Worm (Caenorhabditis elegans) whole organism, L3 larva: ENCODE measurements around the gene clc-28.
A peak's percentile ranks its signal among the peaks of the same experiment; 100 is the strongest.
"Not testable (repeated sequence)": the region's sequence is repeated elsewhere in the genome, so short reads cannot be mapped to it uniquely, and the experiment has no call there.

Source experiments
- R02D3.7 ChIP-seq: fragments of 150-350 bp; optimal IDR thresholded peaks from 2 replicates; lab custom pipeline; 2014; ENCODE audit warnings: missing biosample characterization, missing genetic modification characterization
- aly-2 ChIP-seq: fragments of 150-350 bp; optimal IDR thresholded peaks from 2 replicates; lab custom pipeline; 2014; ENCODE audit warnings: missing biosample characterization, missing genetic modification characterization
- ama-1 ChIP-seq: fragments of 150-350 bp; optimal IDR thresholded peaks from 2 replicates; lab custom pipeline; 2018
- ceh-16 ChIP-seq: sonication (generic microtip); optimal IDR thresholded peaks from 2 replicates; lab custom pipeline; 2017; ENCODE audit warnings: missing biosample characterization, missing genetic modification characterization
- ceh-28 ChIP-seq: fragments of 150-350 bp; optimal IDR thresholded peaks from 2 replicates; lab custom pipeline; 2014; ENCODE audit warnings: missing biosample characterization, missing genetic modification reagents, missing genetic modification characterization
- ceh-82 ChIP-seq: fragments of 150-350 bp; optimal IDR thresholded peaks from 2 replicates; lab custom pipeline; 2014; ENCODE audit warnings: missing biosample characterization, missing genetic modification characterization
- ceh-9 ChIP-seq: sonication (generic microtip); optimal IDR thresholded peaks from 2 replicates; lab custom pipeline; 2018; ENCODE audit warnings: missing biosample characterization, missing genetic modification characterization
- daf-12 ChIP-seq: fragments of 150-350 bp; optimal IDR thresholded peaks from 2 replicates; lab custom pipeline; 2014; ENCODE audit warnings: missing biosample characterization, missing genetic modification reagents, missing genetic modification characterization
- elt-2 ChIP-seq: sonication (generic microtip); optimal IDR thresholded peaks from 2 replicates; lab custom pipeline; 2016; ENCODE audit warnings: missing genetic modification reagents, mild to moderate bottlenecking, missing genetic modification characterization, missing compliant biosample characterization
- elt-3 ChIP-seq, 3 experiments: fragments of 150-350 bp in 1 of 3; sonication (generic microtip) in 2 of 3; optimal IDR thresholded peaks; 2 replicates in 2 of 3; 4 replicates in 1 of 3; lab custom pipeline; 2014 to 2017; ENCODE audit warnings: missing biosample characterization in 3 of 3, missing genetic modification characterization in 3 of 3
- eor-1 ChIP-seq, 2 experiments: fragments of 150-350 bp; optimal IDR thresholded peaks; 2 replicates each; lab custom pipeline; 2014 to 2018; ENCODE audit warnings: missing biosample characterization in 2 of 2, missing genetic modification characterization in 2 of 2
- fkh-2 ChIP-seq: fragments of 150-350 bp; optimal IDR thresholded peaks from 2 replicates; lab custom pipeline; 2014; ENCODE audit warnings: missing biosample characterization, missing genetic modification reagents, missing genetic modification characterization
- lin-15B ChIP-seq: fragments of 150-350 bp; optimal IDR thresholded peaks from 2 replicates; lab custom pipeline; 2014; ENCODE audit warnings: missing biosample characterization, missing genetic modification characterization
- lsy-12 ChIP-seq: sonication (generic microtip); optimal IDR thresholded peaks from 2 replicates; lab custom pipeline; 2016; ENCODE audit warnings: mild to moderate bottlenecking, missing genetic modification characterization, missing compliant biosample characterization
- mdl-1 ChIP-seq: fragments of 150-350 bp; optimal IDR thresholded peaks from 2 replicates; lab custom pipeline; 2014; ENCODE audit warnings: missing biosample characterization, missing genetic modification characterization
- mml-1 ChIP-seq: fragments of 150-350 bp; sonication (generic microtip); optimal IDR thresholded peaks from 3 replicates; lab custom pipeline; 2014; ENCODE audit warnings: missing biosample characterization, missing genetic modification characterization
- nfya-1 ChIP-seq: sonication (generic microtip); optimal IDR thresholded peaks from 2 replicates; lab custom pipeline; 2017; ENCODE audit warnings: missing genetic modification characterization, mild to moderate bottlenecking, missing compliant biosample characterization, antibody characterized with exemption, moderate library complexity; ENCODE audit not compliant: insufficient read depth
- nhr-11 ChIP-seq: fragments of 150-350 bp; optimal IDR thresholded peaks from 2 replicates; lab custom pipeline; 2014; ENCODE audit warnings: missing biosample characterization, missing genetic modification characterization
- nhr-23 ChIP-seq: fragments of 150-350 bp; optimal IDR thresholded peaks from 2 replicates; lab custom pipeline; 2014; ENCODE audit warnings: missing biosample characterization, missing genetic modification reagents, missing genetic modification characterization
- nhr-237 ChIP-seq: fragments of 150-350 bp; optimal IDR thresholded peaks from 2 replicates; lab custom pipeline; 2014; ENCODE audit warnings: missing biosample characterization, missing genetic modification characterization
- nhr-25 ChIP-seq: sonication (generic microtip); optimal IDR thresholded peaks from 2 replicates; lab custom pipeline; 2017; ENCODE audit warnings: missing biosample characterization, missing genetic modification characterization
- nhr-28 ChIP-seq: fragments of 150-350 bp; optimal IDR thresholded peaks from 2 replicates; lab custom pipeline; 2014; ENCODE audit warnings: missing biosample characterization, missing genetic modification characterization
- nhr-43 ChIP-seq: sonication (generic microtip); optimal IDR thresholded peaks from 2 replicates; lab custom pipeline; 2016; ENCODE audit warnings: mild to moderate bottlenecking, missing genetic modification characterization, missing compliant biosample characterization; ENCODE audit not compliant: poor library complexity, severe bottlenecking
- nhr-76 ChIP-seq: fragments of 150-350 bp; sonication (generic microtip); optimal IDR thresholded peaks from 5 replicates; lab custom pipeline; 2014; ENCODE audit warnings: missing biosample characterization, missing genetic modification characterization
- nhr-77 ChIP-seq: fragments of 150-350 bp; optimal IDR thresholded peaks from 2 replicates; lab custom pipeline; 2014; ENCODE audit warnings: missing biosample characterization, missing genetic modification characterization
- pha-4 ChIP-seq: fragments of 150-350 bp; optimal IDR thresholded peaks from 2 replicates; lab custom pipeline; 2014; ENCODE audit warnings: missing biosample characterization, missing genetic modification reagents, missing genetic modification characterization
- pqm-1 ChIP-seq: fragments of 150-350 bp; optimal IDR thresholded peaks from 2 replicates; lab custom pipeline; 2017; ENCODE audit warnings: missing biosample characterization, missing genetic modification characterization, inconsistent platforms
- snpc-4 ChIP-seq: fragments of 150-350 bp; optimal IDR thresholded peaks from 2 replicates; lab custom pipeline; 2014; ENCODE audit warnings: missing biosample characterization, missing genetic modification characterization
- tbx-2 ChIP-seq: sonication (generic microtip); optimal IDR thresholded peaks from 2 replicates; lab custom pipeline; 2016; ENCODE audit warnings: mild to moderate bottlenecking, missing genetic modification characterization, missing compliant biosample characterization
- unc-39 ChIP-seq: sonication (generic microtip); optimal IDR thresholded peaks from 4 replicates; lab custom pipeline; 2017; ENCODE audit warnings: missing biosample characterization, missing genetic modification characterization
- unc-62 ChIP-seq: fragments of 150-350 bp; sonication (generic microtip); optimal IDR thresholded peaks from 4 replicates; lab custom pipeline; 2014; ENCODE audit warnings: missing biosample characterization, missing genetic modification reagents, missing genetic modification characterization
- zag-1 ChIP-seq: fragments of 150-350 bp; optimal IDR thresholded peaks from 2 replicates; lab custom pipeline; 2014; ENCODE audit warnings: missing biosample characterization, missing genetic modification characterization
- ztf-11 ChIP-seq: fragments of 150-350 bp; optimal IDR thresholded peaks from 2 replicates; lab custom pipeline; 2014; ENCODE audit warnings: missing biosample characterization, missing genetic modification characterization
- ztf-4 ChIP-seq: fragments of 150-350 bp; optimal IDR thresholded peaks from 2 replicates; lab custom pipeline; 2014; ENCODE audit warnings: missing biosample characterization, missing genetic modification characterization

Gene clc-28

DNA sequence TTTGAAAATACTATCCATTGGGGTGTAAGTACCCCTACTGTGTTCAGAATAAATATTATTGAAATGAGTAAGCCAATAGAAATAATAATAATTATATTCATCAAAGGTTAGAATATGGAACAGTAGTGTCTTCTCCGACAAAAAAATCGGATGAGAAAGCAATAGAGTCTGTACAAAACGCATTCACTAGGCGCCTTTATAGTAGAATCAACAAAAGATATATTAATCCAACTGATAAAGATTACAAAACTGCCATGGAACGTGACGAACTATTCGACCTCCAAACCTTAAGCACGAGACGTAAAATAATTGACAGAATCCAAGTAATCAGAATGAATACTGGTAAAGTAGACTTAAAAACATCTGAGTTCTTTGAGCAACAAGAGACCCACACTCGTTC lies 8.6 kb upstream of the clc-28 start, which contains the start of gene clc-29:
TSS of gene clc-29 (minus strand) at position 101 of the 400 bp plus-strand sequence.
- not testable (repeated sequence) for TF ChIP-seq ceh-82 (tag; lab: Kevin White, UChicago); ama-1 (lab: Kevin White, UChicago); lsy-12 (tag; lab: Kevin White, UChicago)
- TF ChIP-seq, all 47 proteins: peak for 0; not testable (repeated sequence) for 47

DNA sequence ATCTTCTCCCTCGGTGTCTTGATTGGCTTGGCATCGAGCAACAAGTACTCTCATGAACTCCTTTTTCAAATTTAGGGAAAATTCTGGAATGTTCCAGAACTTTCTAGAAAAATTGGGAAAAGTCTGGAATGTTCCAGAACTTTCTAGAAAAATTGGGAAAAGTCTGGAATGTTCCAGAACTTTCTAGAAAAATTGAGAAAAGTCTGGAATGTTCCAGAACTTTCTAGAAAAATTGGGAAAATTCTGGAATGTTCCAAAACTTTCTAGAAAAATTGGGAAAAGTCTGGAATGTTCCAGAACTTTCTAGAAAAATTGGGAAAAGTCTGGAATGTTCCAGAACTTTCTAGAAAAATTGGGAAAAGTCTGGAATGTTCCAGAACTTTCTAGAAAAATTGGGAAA lies 5.0 kb upstream of the clc-28 start, which contains the start of gene ZC262.7:
TSS of gene ZC262.7 (minus strand) at position 54 of the 400 bp plus-strand sequence.
- TF ChIP-seq nhr-28 (tag; lab: Kevin White, UChicago); nhr-77 (tag; lab: Kevin White, UChicago); lin-15B: not testable (repeated sequence)

DNA sequence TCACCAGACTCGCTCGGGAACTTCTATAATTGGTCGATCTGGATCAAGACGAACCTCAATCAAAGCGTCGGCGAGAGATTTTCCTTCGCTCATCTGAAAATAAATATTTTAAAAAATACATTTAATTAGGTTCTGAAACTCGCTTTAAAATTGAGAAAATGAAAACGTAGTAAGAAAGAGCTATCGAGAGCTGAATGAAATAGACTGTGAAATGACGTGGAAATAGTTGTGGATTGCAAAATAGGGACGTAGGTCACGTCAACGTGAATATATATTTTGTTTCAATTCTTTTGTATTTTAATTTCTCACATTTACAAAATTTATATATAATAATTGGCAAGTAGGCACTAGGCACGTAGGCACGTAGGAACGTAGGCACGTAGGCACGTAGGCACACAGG lies 4.8 kb downstream of the clc-28 start, which contains the start of gene ZC262.4:
TSS of gene ZC262.4 (minus strand) at position 101 of the 400 bp plus-strand sequence.
- TF ChIP-seq R02D3.7 (tag; lab: Kevin White, UChicago) (no peak), nhr-25 (no peak), lin-15B (no peak), nhr-28 (tag; lab: Kevin White, UChicago) (no peak), fkh-2 (tag; lab: Kevin White, UChicago) (no peak), nfya-1 (tag; lab: Kevin White, UChicago) (no peak), pqm-1 (tag; lab: Kevin White, UChicago) (no peak), nhr-77 (tag; lab: Kevin White, UChicago) (no peak), tbx-2 (tag; lab: Kevin White, UChicago) (no peak), unc-39 (tag; lab: Kevin White, UChicago) (no peak), ceh-28 (tag; lab: Kevin White, UChicago) (no peak), elt-3 (tag; optimal IDR thresholded peaks at IDR 0.05; lab: Kevin White, UChicago) (no peak)
- TF ChIP-seq, all 47 proteins: peak for 0

DNA sequence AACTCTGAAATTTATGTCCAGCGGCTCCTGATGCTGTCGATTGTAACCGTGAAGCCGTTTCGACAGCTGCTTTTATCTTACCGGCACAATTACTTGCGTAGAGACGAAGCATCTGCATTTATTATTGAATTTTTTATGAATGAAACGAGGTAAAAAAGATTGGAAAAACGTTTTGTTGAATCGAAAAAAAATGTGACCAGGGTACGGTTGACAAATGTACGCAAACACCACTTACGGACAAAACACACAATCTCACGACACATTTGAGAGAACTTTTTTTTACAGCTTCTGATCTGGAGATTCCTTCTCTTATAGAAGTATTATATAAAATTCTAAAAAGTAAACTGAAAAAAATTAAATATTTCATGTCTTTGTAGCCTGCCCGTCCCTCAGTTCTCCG lies 7.5 kb downstream of the clc-28 start, which contains the start of the genes mrps-18A and ZC262.2:
TSS of gene mrps-18A (minus strand) at position 141 of the 400 bp plus-strand sequence.
TSS of gene ZC262.2 (plus strand) at position 284 of the 400 bp plus-strand sequence.
- TF ChIP-seq nhr-77 (tag; lab: Kevin White, UChicago) (no peak), nhr-76 (no peak), nfya-1 (tag; lab: Kevin White, UChicago) (peak; percentile 76), unc-62 (no peak), ceh-16 (tag; lab: Kevin White, UChicago) (no peak), nhr-237 (tag; lab: Kevin White, UChicago) (no peak), zag-1 (tag; lab: Kevin White, UChicago) (no peak), ztf-11 (tag; lab: Kevin White, UChicago) (no peak), aly-2 (no peak), elt-2 (no peak), nhr-23 (peak; percentile 5), R02D3.7 (tag; lab: Kevin White, UChicago) (no peak), nhr-11 (no peak), daf-12 (no peak), snpc-4 (tag; lab: Kevin White, UChicago) (no peak), ztf-4 (tag; lab: Kevin White, UChicago) (no peak), lsy-12 (tag; lab: Kevin White, UChicago) (no peak), tbx-2 (tag; lab: Kevin White, UChicago) (no peak), unc-39 (tag; lab: Kevin White, UChicago) (no peak), mdl-1 (no peak), pha-4 (tag; lab: Kevin White, UChicago) (peak; percentile 63), ceh-28 (tag; lab: Kevin White, UChicago) (no peak), nhr-43 (no peak), lin-15B (peak; percentile 14), mml-1 (tag; lab: Kevin White, UChicago) (no peak)
- TF ChIP-seq, all 47 proteins: peak for 4

DNA sequence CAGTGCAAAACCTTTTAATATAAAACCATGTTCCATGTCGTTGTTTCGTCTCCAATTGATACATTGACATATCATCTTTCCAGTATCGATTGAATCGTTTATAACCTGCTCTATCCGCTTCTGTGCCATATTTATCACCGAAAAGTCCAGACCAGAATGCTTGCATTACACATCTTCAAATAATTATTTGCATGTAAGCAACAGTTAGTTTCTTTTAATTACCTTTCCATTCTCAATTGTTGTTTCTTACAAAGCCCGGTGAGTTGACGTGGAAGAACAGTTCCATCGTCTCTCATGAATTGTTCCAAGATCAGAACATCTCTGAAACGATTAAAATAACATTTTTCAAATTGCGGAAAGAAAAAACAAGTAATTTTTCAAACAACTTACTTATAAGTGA lies 8.1 kb downstream of the clc-28 start, which contains the start of gene iglr-2:
TSS of gene iglr-2 (minus strand) at position 101 of the 400 bp plus-strand sequence.
- TF ChIP-seq eor-1 (tag; optimal IDR thresholded peaks at IDR 0.05; lab: Kevin White, UChicago) (no peak), ceh-9 (tag; lab: Kevin White, UChicago) (no peak), zag-1 (tag; lab: Kevin White, UChicago) (no peak), fkh-2 (tag; lab: Kevin White, UChicago) (no peak)
